Fruit fly (Drosophila melanogaster) S2 (cell line): Measurements from ENCODE around the gene RecQ5.

Source experiments
- CG8478 ChIP-seq: fragments of >200 bp; optimal IDR thresholded peaks from 2 replicates; lab custom pipeline; 2018
- CTCF ChIP-seq, 2 experiments: fragments of >200 bp; optimal IDR thresholded peaks; 2 replicates each; lab custom pipeline; 2018

RecQ5 gene

DNA sequence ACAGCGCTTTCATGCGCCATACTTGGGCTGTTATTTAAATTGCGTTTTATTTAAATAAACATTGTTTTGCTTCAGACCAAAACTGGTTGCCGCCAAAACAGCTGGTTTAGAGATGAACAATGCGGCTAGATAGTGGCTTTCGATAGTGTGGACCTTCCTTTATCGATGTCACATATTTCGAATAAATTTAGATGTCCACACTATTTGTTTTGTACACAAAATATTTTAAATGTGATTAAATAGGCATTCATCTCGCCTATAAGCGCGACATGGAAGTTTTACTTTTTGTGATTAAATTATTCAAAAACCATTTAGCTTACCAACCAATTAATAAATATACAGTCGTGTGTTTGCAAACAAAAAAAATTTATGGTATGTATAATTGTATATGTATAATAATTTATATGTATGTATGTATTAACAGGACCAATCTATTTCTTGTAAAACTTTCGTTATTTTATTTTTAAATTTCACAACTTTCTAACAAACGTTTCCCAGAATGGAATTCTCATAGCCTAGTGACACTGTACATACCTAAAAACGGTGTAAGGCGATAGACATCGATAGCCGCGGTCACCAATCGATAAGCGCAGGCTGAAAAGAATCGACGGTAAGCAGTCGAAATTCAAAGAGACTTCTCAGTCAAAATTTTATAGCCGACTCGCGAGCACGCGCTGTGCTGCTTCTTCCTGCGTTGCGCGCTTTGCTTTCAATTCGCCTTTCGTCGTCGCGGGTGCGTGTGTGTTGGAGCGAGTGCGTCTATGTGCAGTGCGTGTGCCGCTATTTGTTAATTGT, at the start of gene RecQ5, which contains the start of gene dlp:
Gene RecQ5, minus strand, starts transcription at position 114 of the 795 bp plus-strand sequence.
Gene dlp, plus strand, starts transcription at position 638 of the 795 bp plus-strand sequence.
- TF ChIP-seq CG8478 = no peak
- no peak for TF ChIP-seq CTCF (optimal IDR thresholded peaks at IDR 0.05; lab: Kevin White, UChicago)

dm6 chr3L:14681504-14681903, 49.6 kb upstream of the RecQ5 start:
- TF ChIP-seq CTCF (optimal IDR thresholded peaks at IDR 0.05; lab: Kevin White, UChicago) (no peak), CG8478 (no peak)

DNA sequence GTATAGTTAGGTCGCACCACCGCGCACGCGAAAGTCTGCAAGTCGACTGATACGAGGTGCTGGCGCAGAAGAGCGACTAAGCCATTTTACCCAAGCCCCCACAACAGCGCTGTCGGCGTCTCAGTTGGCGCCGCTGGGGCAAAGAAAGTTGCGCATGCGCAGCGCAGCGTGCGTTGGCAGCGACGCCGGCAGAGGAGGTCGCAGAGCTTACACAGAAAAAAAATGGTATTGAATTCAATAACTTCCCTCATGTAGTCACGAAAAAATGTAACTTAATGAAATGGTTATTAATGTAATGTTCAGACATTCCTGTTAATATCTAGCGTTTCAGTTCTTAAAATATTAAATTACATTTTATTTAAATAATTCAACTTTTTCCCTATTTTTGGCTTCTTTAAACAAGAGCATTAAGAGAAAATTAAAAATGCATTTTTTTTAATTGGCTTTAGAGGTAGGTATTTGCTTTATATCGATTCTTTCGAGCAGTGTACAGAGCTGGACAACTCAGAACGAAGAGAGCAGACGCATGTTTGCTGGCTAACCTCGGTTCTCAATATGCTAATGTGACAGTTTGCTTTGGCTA, 46.3 kb upstream of the RecQ5 start, which contains the start of gene CG4914:
Gene CG4914, minus strand, starts transcription at position 51 of the 583 bp plus-strand sequence.
- TF ChIP-seq CG8478 (no peak), CTCF (optimal IDR thresholded peaks at IDR 0.05; lab: Kevin White, UChicago) (no peak)

DNA sequence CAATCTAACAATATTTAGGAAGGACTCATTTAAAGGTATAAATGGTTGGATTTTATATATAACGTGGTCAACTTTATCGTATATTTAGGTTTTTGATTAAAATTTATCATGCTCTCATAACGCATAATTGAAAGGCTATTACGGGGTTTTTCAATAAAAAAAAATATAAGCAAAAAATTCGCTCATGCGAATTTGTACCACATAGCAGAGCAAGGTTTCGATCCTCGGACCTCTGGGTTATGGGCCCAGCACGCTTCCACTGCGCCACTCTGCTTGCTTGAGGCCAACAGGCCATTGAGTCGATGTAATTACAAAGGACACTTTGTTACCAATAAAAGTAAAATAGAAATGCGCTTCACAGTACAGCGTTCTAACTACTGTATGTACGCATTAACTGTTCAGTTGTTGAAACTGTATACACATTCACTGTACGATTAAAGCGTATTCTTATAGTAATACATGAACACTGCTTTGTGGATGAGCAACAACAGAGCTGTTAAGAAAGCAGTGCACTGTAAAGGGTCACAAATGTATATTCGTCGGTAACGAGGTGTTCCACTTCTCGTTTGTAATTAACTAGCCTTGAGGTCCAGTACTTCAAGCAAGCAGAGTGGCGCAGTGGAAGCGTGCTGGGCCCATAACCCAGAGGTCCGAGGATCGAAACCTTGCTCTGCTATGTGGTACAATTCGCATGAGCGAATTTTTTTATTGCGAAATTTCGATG, 42.0 kb upstream of the RecQ5 start:
- TF ChIP-seq CG8478 = no peak
- TF ChIP-seq CTCF (optimal IDR thresholded peaks at IDR 0.05; lab: Kevin White, UChicago) = peak; percentile 45 to 60

- TF ChIP-seq CG8478 (no peak), CTCF (optimal IDR thresholded peaks at IDR 0.05; lab: Kevin White, UChicago) (no peak)
Observed at dm6 chr3L:14672387-14673110, 40.7 kb upstream of the RecQ5 start, which contains the start of the genes CG43121 and ome. TSS of gene CG43121 (minus strand) at chr3L:14672437. TSS of gene ome (plus strand) at chr3L:14672839.

dm6 chr3L:14671546-14671945, 39.7 kb upstream of the RecQ5 start:
- TF ChIP-seq CG8478 (no peak), CTCF (optimal IDR thresholded peaks at IDR 0.05; lab: Kevin White, UChicago) (peak; percentile 88 to 94)

DNA sequence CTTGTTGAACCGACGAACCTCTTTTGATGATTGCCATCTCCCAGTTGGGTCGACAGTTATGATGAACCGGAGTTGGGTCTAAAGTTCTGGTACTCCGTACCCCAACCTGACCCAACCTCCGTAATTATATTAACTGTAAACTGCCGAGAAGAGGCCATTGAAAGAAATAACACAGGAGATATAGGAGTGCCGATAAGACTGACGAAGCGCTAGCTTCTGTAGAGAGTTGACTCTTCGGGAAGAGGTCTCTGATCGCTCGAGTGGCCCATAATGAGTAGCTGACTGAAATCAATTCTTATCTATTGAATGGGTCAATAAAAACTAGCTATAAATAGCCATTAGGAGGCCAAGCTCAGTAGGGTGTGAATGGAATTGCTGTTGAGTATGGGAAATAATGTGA, 36.8 kb upstream of the RecQ5 start:
- TF ChIP-seq CTCF (optimal IDR thresholded peaks at IDR 0.05; lab: Kevin White, UChicago) (no peak), CG8478 (no peak)

DNA sequence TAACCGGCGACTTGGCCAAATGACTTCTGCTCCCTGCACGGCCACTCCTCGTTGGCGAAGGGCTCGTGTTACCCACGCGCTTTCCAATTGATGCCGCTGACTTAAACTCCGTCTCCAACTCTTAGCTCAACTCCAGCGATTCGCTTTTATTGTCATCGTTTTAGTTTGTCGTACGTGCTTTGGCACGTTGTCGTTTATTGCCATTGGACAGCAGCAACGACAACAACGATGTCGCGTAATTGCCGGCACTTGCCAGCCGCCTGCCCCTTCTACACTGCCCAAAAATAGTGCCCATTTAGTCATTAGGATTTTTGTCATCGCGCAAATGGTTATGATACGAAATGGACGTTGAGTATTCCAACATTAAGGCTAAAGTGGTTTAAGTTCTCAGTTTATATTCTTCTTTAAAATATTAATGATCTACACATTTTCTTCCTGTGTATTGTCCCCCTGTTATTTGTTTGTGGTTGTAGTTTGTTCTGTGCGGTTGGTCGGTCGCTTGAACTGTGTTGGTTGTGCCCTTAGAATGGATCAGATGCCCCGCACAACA, 34.0 kb upstream of the RecQ5 start:
- no peak for TF ChIP-seq CTCF (optimal IDR thresholded peaks at IDR 0.05; lab: Kevin White, UChicago)
- TF ChIP-seq CG8478 = no peak

- TF ChIP-seq CG8478 = no peak
- TF ChIP-seq CTCF (optimal IDR thresholded peaks at IDR 0.05; lab: Kevin White, UChicago) = no peak
Observed at dm6 chr3L:14664390-14664789, 32.5 kb upstream of the RecQ5 start.

DNA sequence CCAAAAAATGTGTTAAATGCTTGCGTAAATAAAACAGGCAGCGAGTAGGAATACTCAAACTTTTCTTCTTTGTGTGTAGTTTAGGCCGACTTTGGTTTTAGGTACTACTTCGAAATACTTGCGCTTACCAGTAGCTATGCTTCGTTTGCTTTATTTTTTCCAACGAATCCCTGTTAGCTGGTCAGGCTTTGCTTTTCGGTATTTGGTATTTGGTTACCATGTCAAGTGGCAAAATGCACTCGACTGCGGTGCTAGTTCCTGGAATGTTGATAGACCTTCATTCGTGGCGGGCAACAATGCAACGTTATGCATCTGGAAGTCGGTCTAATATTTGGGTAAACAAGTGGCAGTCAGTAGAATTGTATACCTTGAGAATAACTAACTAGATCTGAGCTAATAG, 31.9 kb upstream of the RecQ5 start:
- TF ChIP-seq CTCF (optimal IDR thresholded peaks at IDR 0.05; lab: Kevin White, UChicago) (no peak), CG8478 (no peak)

DNA sequence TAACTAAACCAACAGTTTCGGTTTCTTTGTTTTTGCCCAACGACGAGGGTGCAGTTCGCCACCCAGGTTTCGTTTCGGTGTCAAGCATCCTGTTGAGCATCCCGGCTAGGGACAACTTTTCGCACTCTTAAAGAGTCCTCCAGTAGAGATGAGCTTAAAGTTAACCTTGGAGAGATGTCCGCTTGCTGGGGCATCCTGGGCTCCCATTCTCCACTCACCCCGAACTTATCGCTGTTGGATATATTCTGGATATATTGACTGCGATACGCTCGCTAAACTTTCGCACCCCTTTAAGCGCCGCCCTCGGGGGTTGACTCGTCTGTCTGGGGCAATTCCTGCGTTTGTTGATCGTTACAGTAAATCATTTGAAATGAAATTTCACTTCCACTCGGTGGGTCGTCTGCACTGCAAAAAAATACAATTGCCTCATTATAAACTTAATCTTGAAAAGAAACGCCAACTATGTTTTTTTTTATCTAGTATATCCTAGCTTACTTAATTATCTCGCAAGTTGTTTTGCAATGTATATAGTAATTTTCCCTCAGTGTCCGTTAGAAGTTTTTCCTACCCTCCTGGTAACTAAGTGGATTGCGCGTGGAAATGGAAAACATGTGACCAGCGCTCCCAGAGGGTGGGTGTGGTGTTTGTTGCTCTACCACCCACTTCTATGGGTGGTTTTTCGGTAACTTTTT, 29.8 kb upstream of the RecQ5 start:
- no peak for TF ChIP-seq CTCF (optimal IDR thresholded peaks at IDR 0.05; lab: Kevin White, UChicago)

DNA sequence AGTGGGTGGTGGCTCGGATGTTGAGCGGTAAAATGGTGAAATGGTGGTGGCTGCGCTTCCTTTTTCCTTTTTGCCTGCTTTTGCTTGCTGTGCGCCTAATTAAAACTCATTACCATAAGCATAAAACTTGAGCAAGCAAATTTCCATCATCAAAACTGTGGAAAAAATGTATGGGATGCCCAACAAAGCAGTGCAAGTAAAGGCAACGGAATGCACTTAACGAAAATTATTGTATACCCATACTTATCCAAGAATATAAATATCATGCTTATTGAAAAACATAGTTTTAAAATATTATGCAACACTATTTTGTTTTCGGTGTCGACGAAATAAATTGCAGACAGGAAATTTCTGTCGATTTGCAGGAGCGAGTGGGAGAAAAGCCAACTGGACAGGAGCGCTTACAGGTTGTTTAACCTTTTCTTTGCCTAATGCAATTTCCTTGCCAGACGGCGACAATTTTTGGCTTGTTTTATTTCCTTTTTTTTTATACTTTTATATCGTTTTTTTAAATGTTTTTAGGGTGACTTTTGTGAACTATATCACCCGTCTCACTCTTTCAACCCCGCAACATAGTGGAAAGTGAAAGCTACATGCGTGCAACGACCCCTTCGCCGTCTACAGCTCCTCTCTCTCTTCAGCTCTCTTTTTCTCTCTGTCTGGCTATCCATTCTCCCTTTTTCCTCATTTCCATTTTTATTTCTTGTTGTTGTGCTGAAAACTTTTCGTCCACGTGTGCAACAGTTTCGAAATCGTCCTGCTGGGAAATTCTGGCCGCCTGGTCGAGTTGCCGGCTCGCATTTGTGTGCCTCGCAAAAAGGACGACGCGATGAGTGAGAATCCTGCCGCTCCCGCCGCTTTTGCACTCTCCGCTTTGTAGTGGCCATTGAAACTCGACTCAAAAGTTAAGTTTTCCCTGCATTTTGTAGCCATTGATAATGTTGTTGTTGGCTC, 28.4 kb upstream of the RecQ5 start:
- no peak for TF ChIP-seq CG8478
- no peak for TF ChIP-seq CTCF (optimal IDR thresholded peaks at IDR 0.05; lab: Kevin White, UChicago)

DNA sequence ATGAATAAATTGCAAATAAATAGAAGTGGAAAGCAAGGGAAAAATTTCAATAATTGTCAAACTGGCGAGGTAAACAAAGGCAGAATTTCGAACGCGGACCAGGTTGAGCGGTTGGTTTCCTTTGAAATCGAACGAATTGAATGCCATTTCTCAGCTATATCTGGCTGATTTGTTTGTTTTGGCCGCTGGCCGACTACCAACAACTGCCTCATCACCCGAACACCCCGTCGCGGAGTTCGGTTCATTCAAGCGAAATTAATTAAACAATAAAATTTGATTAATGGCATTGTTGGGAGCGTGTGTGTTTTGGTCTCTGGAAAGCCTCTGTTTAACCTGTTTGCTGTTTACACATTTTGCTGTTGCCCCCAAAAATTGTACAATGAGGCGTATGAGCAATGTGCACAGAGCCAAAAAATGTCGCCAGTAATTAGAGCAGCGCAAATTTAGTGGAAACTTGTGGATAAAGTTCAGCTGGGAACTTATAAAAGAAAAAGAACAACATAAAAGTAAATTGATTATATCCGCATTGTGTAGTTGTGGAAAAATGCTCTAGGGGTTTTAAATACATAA, 25.7 kb upstream of the RecQ5 start:
- TF ChIP-seq CTCF (optimal IDR thresholded peaks at IDR 0.05; lab: Kevin White, UChicago) = no peak
- no peak for TF ChIP-seq CG8478
